Worm (Caenorhabditis elegans) whole organism, young adult: ENCODE measurements around the gene srz-83.

ENCODE experiments used
- B0035.1 ChIP-seq: sonication (generic microtip); optimal IDR thresholded peaks from 2 replicates; lab custom pipeline; 2016; ENCODE audit warnings: missing genetic modification characterization, mild to moderate bottlenecking, missing compliant biosample characterization, missing genotype, missing genetic modification reagents
- B0261.1 ChIP-seq: sonication (generic microtip); optimal IDR thresholded peaks from 2 replicates; lab custom pipeline; 2016; ENCODE audit warnings: mild to moderate bottlenecking, missing genetic modification characterization, moderate library complexity, missing compliant biosample characterization
- B0336.3 ChIP-seq: fragments of 200-800 bp; sonication (Bioruptor generic); IDR thresholded peaks from 2 replicates; pipeline ENCODE4 v1.3.6; 2022; ENCODE audit warnings: missing genetic modification characterization, missing compliant biosample characterization
- F23B12.7 ChIP-seq: sonication (generic microtip); optimal IDR thresholded peaks from 2 replicates; lab custom pipeline; 2017; ENCODE audit warnings: missing genetic modification characterization, mild to moderate bottlenecking, missing compliant biosample characterization, antibody characterized with exemption, moderate library complexity; ENCODE audit not compliant: insufficient read depth
- F33H1.4 ChIP-seq: fragments of 200-800 bp; sonication (Bioruptor generic); IDR thresholded peaks from 2 replicates; pipeline ENCODE4 v1.3.6; 2022; ENCODE audit warnings: missing genetic modification reagents, missing genetic modification characterization, missing compliant biosample characterization
- F37B4.10 ChIP-seq: fragments of 200-800 bp; sonication (Bioruptor generic); IDR thresholded peaks from 2 replicates; pipeline ENCODE4 v1.3.6; 2022; ENCODE audit warnings: missing genetic modification characterization, missing compliant biosample characterization
- F49E8.2 ChIP-seq: sonication (generic microtip); optimal IDR thresholded peaks from 3 replicates; lab custom pipeline; 2017; ENCODE audit warnings: missing genetic modification characterization, mild to moderate bottlenecking, missing compliant biosample characterization, antibody characterized with exemption, moderate library complexity; ENCODE audit not compliant: insufficient read depth
- F52B5.7 ChIP-seq: sonication (generic microtip); optimal IDR thresholded peaks from 2 replicates; lab custom pipeline; 2016; ENCODE audit warnings: mild to moderate bottlenecking, missing genetic modification characterization, missing compliant biosample characterization
- Y95B8A.8 ChIP-seq: fragments of 200-800 bp; sonication (Bioruptor generic); IDR thresholded peaks from 2 replicates; pipeline ENCODE4 v1.3.6; 2022; ENCODE audit warnings: missing genetic modification reagents, missing genetic modification characterization, missing compliant biosample characterization
- ama-1 ChIP-seq, 3 experiments: fragments of 150-350 bp in 1 of 3; sonication (generic microtip) in 2 of 3; optimal IDR thresholded peaks; 2 replicates each; lab custom pipeline; 2014 to 2018; ENCODE audit warnings: missing biosample characterization in 2 of 3, missing genetic modification characterization in 2 of 3, missing genetic modification reagents in 2 of 3
- aptf-3 ChIP-seq: fragments of 200-800 bp; sonication (Bioruptor generic); IDR thresholded peaks from 2 replicates; pipeline ENCODE4 v1.3.6; 2022; ENCODE audit warnings: missing genetic modification characterization, missing compliant biosample characterization
- bed-1 ChIP-seq: fragments of 200-800 bp; sonication (Bioruptor generic); IDR thresholded peaks from 2 replicates; pipeline ENCODE4 v1.3.6; 2022; ENCODE audit warnings: missing genetic modification reagents, missing genetic modification characterization, missing compliant biosample characterization
- bed-2 ChIP-seq: fragments of 200-800 bp; sonication (Bioruptor generic); IDR thresholded peaks from 2 replicates; pipeline ENCODE4 v1.3.6; 2022; ENCODE audit warnings: missing genetic modification reagents, missing genetic modification characterization, missing compliant biosample characterization
- ccch-3 ChIP-seq: fragments of 200-800 bp; sonication (Bioruptor generic); optimal IDR thresholded peaks from 2 replicates; lab custom pipeline; 2018; ENCODE audit warnings: mild to moderate bottlenecking, missing genetic modification characterization, missing compliant biosample characterization
- ceh-79 ChIP-seq: sonication (generic microtip); optimal IDR thresholded peaks from 2 replicates; lab custom pipeline; 2017; ENCODE audit warnings: mild to moderate bottlenecking, missing genetic modification characterization, missing compliant biosample characterization
- dox-1 ChIP-seq: fragments of 200-800 bp; sonication (Bioruptor generic); IDR thresholded peaks from 2 replicates; pipeline ENCODE4 v1.3.6; 2022; ENCODE audit warnings: missing genetic modification reagents, missing genetic modification characterization, missing compliant biosample characterization
- dpff-1 ChIP-seq: sonication (generic microtip); optimal IDR thresholded peaks from 2 replicates; lab custom pipeline; 2017; ENCODE audit warnings: mild to moderate bottlenecking, missing genetic modification characterization, missing compliant biosample characterization
- egl-18 ChIP-seq: fragments of 200-800 bp; sonication (Bioruptor generic); IDR thresholded peaks from 2 replicates; pipeline ENCODE4 v1.3.6; 2022; ENCODE audit warnings: missing genetic modification reagents, missing genetic modification characterization, missing compliant biosample characterization
- egl-44 ChIP-seq: fragments of 200-800 bp; sonication (Bioruptor generic); IDR thresholded peaks from 2 replicates; pipeline ENCODE4 v1.3.6; 2022; ENCODE audit warnings: missing genetic modification reagents, missing genetic modification characterization, missing compliant biosample characterization
- fkh-3 ChIP-seq: sonication (generic microtip); optimal IDR thresholded peaks from 2 replicates; lab custom pipeline; 2016; ENCODE audit warnings: mild to moderate bottlenecking, missing genetic modification characterization, missing compliant biosample characterization
- him-1 ChIP-seq: sonication (generic microtip); optimal IDR thresholded peaks from 2 replicates; lab custom pipeline; 2016; ENCODE audit warnings: missing genotype, missing genetic modification reagents, missing genetic modification characterization, missing compliant biosample characterization
- hmg-20 ChIP-seq: fragments of 200-800 bp; sonication (Bioruptor generic); IDR thresholded peaks from 2 replicates; pipeline ENCODE4 v1.3.6; 2022; ENCODE audit warnings: missing genetic modification reagents, missing genetic modification characterization, missing compliant biosample characterization
- hsf-1 ChIP-seq: fragments of 200-800 bp; sonication (Bioruptor generic); IDR thresholded peaks from 2 replicates; pipeline ENCODE4 v1.3.6; 2022; ENCODE audit warnings: missing genetic modification reagents, missing genetic modification characterization, missing compliant biosample characterization
- let-607 ChIP-seq, 2 experiments: fragments of 200-800 bp in 1 of 2; sonication (Bioruptor generic) in 1 of 2; sonication (generic microtip) in 1 of 2; optimal IDR thresholded peaks; 2 replicates each; lab custom pipeline; 2016 to 2018; ENCODE audit warnings: mild to moderate bottlenecking in 2 of 2, missing compliant biosample characterization in 2 of 2, missing genetic modification characterization in 2 of 2, moderate library complexity in 2 of 2, missing genotype in 1 of 2
- lin-35 ChIP-seq, 3 experiments: fragments of 150-350 bp in 2 of 3; sonication (generic microtip) in 1 of 3; optimal IDR thresholded peaks; 2 replicates each; lab custom pipeline; 2014 to 2018; ENCODE audit warnings: missing biosample characterization in 3 of 3, missing genetic modification characterization in 3 of 3, missing genetic modification reagents in 3 of 3
- lin-54 ChIP-seq: fragments of 200-800 bp; sonication (Bioruptor generic); optimal IDR thresholded peaks from 2 replicates; lab custom pipeline; 2018; ENCODE audit warnings: mild to moderate bottlenecking, missing genetic modification characterization, missing compliant biosample characterization
- lsy-27 ChIP-seq: sonication (generic microtip); optimal IDR thresholded peaks from 2 replicates; lab custom pipeline; 2017; ENCODE audit warnings: missing genetic modification characterization, mild to moderate bottlenecking, missing compliant biosample characterization, antibody characterized with exemption, missing genotype, borderline replicate concordance; ENCODE audit not compliant: insufficient read depth
- madf-8 ChIP-seq: fragments of 200-800 bp; sonication (Bioruptor generic); conservative IDR thresholded peaks from 2 replicates; pipeline ENCODE4 v1.3.6; 2022; ENCODE audit warnings: missing genetic modification reagents, missing genetic modification characterization, missing compliant biosample characterization
- mcd-1 ChIP-seq: fragments of 200-800 bp; sonication (Bioruptor generic); IDR thresholded peaks from 2 replicates; pipeline ENCODE4 v1.3.6; 2022; ENCODE audit warnings: missing genetic modification reagents, missing genetic modification characterization, missing compliant biosample characterization
- mel-28 ChIP-seq: sonication (generic microtip); optimal IDR thresholded peaks from 2 replicates; lab custom pipeline; 2016; ENCODE audit warnings: borderline replicate concordance, mild to moderate bottlenecking, missing genetic modification characterization, missing compliant biosample characterization
- mes-4 ChIP-seq: sonication (generic microtip); optimal IDR thresholded peaks from 2 replicates; lab custom pipeline; 2016; ENCODE audit warnings: missing genotype, missing genetic modification characterization, missing compliant biosample characterization
- mxl-1 ChIP-seq: sonication (generic microtip); optimal IDR thresholded peaks from 2 replicates; lab custom pipeline; 2016; ENCODE audit warnings: missing genetic modification characterization, missing compliant biosample characterization
- nfya-2 ChIP-seq: fragments of 200-800 bp; sonication (Bioruptor generic); IDR thresholded peaks from 2 replicates; pipeline ENCODE4 v1.3.6; 2022; ENCODE audit warnings: missing genetic modification reagents, missing genetic modification characterization, missing compliant biosample characterization
- nfyb-1 ChIP-seq: fragments of 200-800 bp; sonication (Bioruptor generic); IDR thresholded peaks from 2 replicates; pipeline ENCODE4 v1.3.6; 2022; ENCODE audit warnings: missing genetic modification reagents, missing genetic modification characterization, missing compliant biosample characterization
- nhr-120 ChIP-seq: fragments of 200-800 bp; sonication (Bioruptor generic); IDR thresholded peaks from 2 replicates; pipeline ENCODE4 v1.3.6; 2022; ENCODE audit warnings: missing genetic modification characterization, missing compliant biosample characterization
- nhr-80 ChIP-seq: sonication (generic microtip); optimal IDR thresholded peaks from 2 replicates; lab custom pipeline; 2016; ENCODE audit warnings: missing genetic modification characterization, missing compliant biosample characterization
- pbrm-1 ChIP-seq: fragments of 200-800 bp; sonication (Bioruptor generic); IDR thresholded peaks from 2 replicates; pipeline ENCODE4 v1.3.6; 2022; ENCODE audit warnings: missing genetic modification reagents, missing genetic modification characterization, missing compliant biosample characterization
- pha-4 ChIP-seq: fragments of 150-350 bp; sonication (generic microtip); optimal IDR thresholded peaks from 2 replicates; lab custom pipeline; 2014; ENCODE audit warnings: missing biosample characterization, missing genetic modification reagents, missing genetic modification characterization
- rcor-1 ChIP-seq: fragments of 200-800 bp; sonication (Bioruptor generic); IDR thresholded peaks from 2 replicates; pipeline ENCODE4 v1.3.6; 2022; ENCODE audit warnings: missing genetic modification reagents, missing genetic modification characterization, missing compliant biosample characterization
- repo-1 ChIP-seq: sonication (generic microtip); optimal IDR thresholded peaks from 2 replicates; lab custom pipeline; 2017; ENCODE audit warnings: mild to moderate bottlenecking, missing genetic modification characterization, missing compliant biosample characterization
- rpc-1 ChIP-seq, 2 experiments: fragments of 150-350 bp in 1 of 2; sonication (generic microtip) in 1 of 2; optimal IDR thresholded peaks; 2 replicates each; lab custom pipeline; 2014 to 2018; ENCODE audit warnings: missing biosample characterization in 1 of 2, missing genetic modification characterization in 1 of 2, missing genetic modification reagents in 1 of 2, missing genotype in 1 of 2
- unc-130 ChIP-seq: sonication (generic microtip); optimal IDR thresholded peaks from 2 replicates; lab custom pipeline; 2016; ENCODE audit warnings: missing genetic modification reagents, missing genetic modification characterization, missing compliant biosample characterization
- xnd-1 ChIP-seq: sonication (generic microtip); optimal IDR thresholded peaks from 2 replicates; lab custom pipeline; 2016; ENCODE audit warnings: missing genotype, missing genetic modification reagents, missing genetic modification characterization, missing compliant biosample characterization
- zfh-2 ChIP-seq: fragments of 200-800 bp; sonication (Bioruptor generic); conservative IDR thresholded peaks from 2 replicates; pipeline ENCODE4 v1.3.6; 2022; ENCODE audit warnings: missing genetic modification reagents, missing genetic modification characterization, missing compliant biosample characterization
- zim-3 ChIP-seq: sonication (generic microtip); optimal IDR thresholded peaks from 2 replicates; lab custom pipeline; 2017; ENCODE audit warnings: mild to moderate bottlenecking, missing genetic modification characterization, moderate library complexity, missing compliant biosample characterization
- ztf-22 ChIP-seq: fragments of 200-800 bp; sonication (Bioruptor generic); optimal IDR thresholded peaks from 2 replicates; lab custom pipeline; 2018; ENCODE audit warnings: mild to moderate bottlenecking, missing genetic modification characterization, moderate library complexity, missing compliant biosample characterization
- ztf-3 ChIP-seq: fragments of 200-800 bp; sonication (Bioruptor generic); optimal IDR thresholded peaks from 2 replicates; lab custom pipeline; 2018; ENCODE audit warnings: mild to moderate bottlenecking, missing genetic modification characterization, missing compliant biosample characterization

The srz-83 gene

ce11 chrIV:3551777-3552462 lies 47.7 kb downstream of the srz-83 start (continued):
- TF ChIP-seq madf-8 (GFP tag; lab: Robert Waterston, UW): no peak
- TF ChIP-seq F52B5.7 (tag; lab: Kevin White, UChicago): peak; percentile 52
- TF ChIP-seq ccch-3: no peak
- TF ChIP-seq rpc-1 (optimal IDR thresholded peaks at IDR 0.05; lab: Kevin White, UChicago): peak; percentile 86
- TF ChIP-seq rpc-1 (tag; optimal IDR thresholded peaks at IDR 0.05; lab: Kevin White, UChicago): peak; percentile 86
- no peak for TF ChIP-seq Y95B8A.8 (GFP tag; lab: Robert Waterston, UW)
- TF ChIP-seq hsf-1 (GFP tag; lab: Robert Waterston, UW): no peak
- no peak for TF ChIP-seq dpff-1 (tag; lab: Kevin White, UChicago)
- TF ChIP-seq zim-3: peak; percentile 82
- no peak for TF ChIP-seq ama-1 (optimal IDR thresholded peaks at IDR 0.05; lab: Kevin White, UChicago)
- TF ChIP-seq ama-1 (GFP tag; optimal IDR thresholded peaks at IDR 0.05; lab: Kevin White, UChicago): peak; percentile 54 to 78
- no peak for TF ChIP-seq B0336.3 (GFP tag; lab: Robert Waterston, UW)
- TF ChIP-seq aptf-3: 0 out of 2 replicates have a peak, but pooled peaks have one; percentile 40
- no peak for TF ChIP-seq ztf-3 (GFP tag; lab: Kevin White, UChicago)
- peak; percentile 74 for TF ChIP-seq mcd-1
- no peak for TF ChIP-seq nhr-80 (tag; lab: Kevin White, UChicago)
- TF ChIP-seq F33H1.4: no peak
- no peak for TF ChIP-seq ztf-22 (GFP tag; lab: Kevin White, UChicago)
- TF ChIP-seq him-1: peak; percentile 70
- TF ChIP-seq F23B12.7 (tag; lab: Kevin White, UChicago): no peak
- peak; percentile 69 for TF ChIP-seq zfh-2 (GFP tag; lab: Robert Waterston, UW)
- 0 out of 2 replicates have a peak, but pooled peaks have one; percentile 41 for TF ChIP-seq hmg-20 (GFP tag; lab: Robert Waterston, UW)
- TF ChIP-seq B0261.1 (tag; lab: Kevin White, UChicago): peak; percentile 89
- no peak for TF ChIP-seq xnd-1
- no peak for TF ChIP-seq bed-2
- peak; percentile 76 for TF ChIP-seq mxl-1 (tag; lab: Kevin White, UChicago)
- TF ChIP-seq lsy-27: no peak
- TF ChIP-seq B0035.1: no peak
- no peak for TF ChIP-seq egl-44 (GFP tag; lab: Robert Waterston, UW)
- peak in 1 of 2 experiments; percentile 25 for TF ChIP-seq let-607 (tag; optimal IDR thresholded peaks at IDR 0.05; lab: Kevin White, UChicago)
- TF ChIP-seq mes-4 (tag; lab: Kevin White, UChicago): peak; percentile 31
- peak; percentile 0 for TF ChIP-seq ceh-79 (tag; lab: Kevin White, UChicago)
- TF ChIP-seq rcor-1 (GFP tag; lab: Robert Waterston, UW): no peak; the same call in 1 of the 2 replicates
- TF ChIP-seq lin-54 (GFP tag; lab: Kevin White, UChicago): peak; percentile 47
- no peak for TF ChIP-seq repo-1 (tag; lab: Kevin White, UChicago)
- TF ChIP-seq pbrm-1 (GFP tag; lab: Robert Waterston, UW): 0 out of 2 replicates have a peak, but pooled peaks have one; percentile 25
- no peak for TF ChIP-seq F37B4.10 (GFP tag; lab: Robert Waterston, UW)
- no peak for TF ChIP-seq nhr-120 (GFP tag; lab: Robert Waterston, UW)
- TF ChIP-seq dox-1 (GFP tag; lab: Robert Waterston, UW): peak; percentile 78
- TF ChIP-seq lin-35 (GFP tag; optimal IDR thresholded peaks at IDR 0.05; lab: Kevin White, UChicago): no peak
- TF ChIP-seq nfya-2 (GFP tag; lab: Robert Waterston, UW): no peak
- TF ChIP-seq nfyb-1 (GFP tag; lab: Robert Waterston, UW): peak; percentile 82
- no peak for TF ChIP-seq mel-28
- TF ChIP-seq fkh-3 (tag; lab: Kevin White, UChicago): peak; percentile 6
- no peak for TF ChIP-seq pha-4
- TF ChIP-seq egl-18 (GFP tag; lab: Robert Waterston, UW): no peak
- no peak for TF ChIP-seq unc-130
- TF ChIP-seq bed-1: no peak
- no peak for TF ChIP-seq F49E8.2
